Fruit fly (Drosophila melanogaster) whole organism, adult: ENCODE results near the gene CG8066.

Experiments
- CG11617 ChIP-seq: fragments of 200-800 bp; sonication (Bioruptor generic); optimal IDR thresholded peaks from 2 replicates; lab custom pipeline; 2017; ENCODE audit warnings: mild to moderate bottlenecking, missing biosample characterization, missing genetic modification reagents, missing genetic modification characterization
- CG14711 ChIP-seq: fragments of 200-800 bp; sonication (Bioruptor generic); optimal IDR thresholded peaks from 2 replicates; lab custom pipeline; 2018; ENCODE audit warnings: missing biosample characterization, mild to moderate bottlenecking, missing genetic modification characterization, moderate library complexity
- CG1620 ChIP-seq: fragments of 200-800 bp; sonication (Bioruptor generic); optimal IDR thresholded peaks from 2 replicates; lab custom pipeline; 2016; ENCODE audit warnings: missing biosample characterization, missing genetic modification characterization
- CG33017 ChIP-seq: fragments of 200-800 bp; sonication (Bioruptor generic); optimal IDR thresholded peaks from 2 replicates; lab custom pipeline; 2018; ENCODE audit warnings: missing biosample characterization, mild to moderate bottlenecking, missing genetic modification characterization, moderate library complexity
- CG7045 ChIP-seq: fragments of 200-800 bp; sonication (Bioruptor generic); optimal IDR thresholded peaks from 2 replicates; lab custom pipeline; 2017; ENCODE audit warnings: missing biosample characterization, mild to moderate bottlenecking, missing genetic modification characterization
- Clk ChIP-seq: fragments of 200-800 bp; sonication (Bioruptor generic); optimal IDR thresholded peaks from 2 replicates; lab custom pipeline; 2017; ENCODE audit warnings: missing biosample characterization, missing genetic modification characterization
- Hr96 ChIP-seq: fragments of 200-800 bp; sonication (Bioruptor generic); optimal IDR thresholded peaks from 2 replicates; lab custom pipeline; 2016; ENCODE audit warnings: missing biosample characterization, missing genetic modification characterization
- bab1 ChIP-seq: fragments of 200-800 bp; sonication (Bioruptor generic); optimal IDR thresholded peaks from 3 replicates; lab custom pipeline; 2019; ENCODE audit warnings: missing biosample characterization, mild to moderate bottlenecking, missing genetic modification characterization, moderate library complexity
- cic ChIP-seq: fragments of 200-800 bp; sonication (Bioruptor generic); optimal IDR thresholded peaks from 2 replicates; lab custom pipeline; 2017; ENCODE audit warnings: missing biosample characterization, mild to moderate bottlenecking, missing genetic modification characterization, moderate library complexity
- kay ChIP-seq: fragments of 200-800 bp; sonication (Bioruptor generic); peaks from one replicate; lab custom pipeline; 2016; ENCODE audit warnings: missing biosample characterization, missing genetic modification characterization, borderline replicate concordance
- pad ChIP-seq: fragments of 200-800 bp; sonication (Bioruptor generic); optimal IDR thresholded peaks from 3 replicates; lab custom pipeline; 2017; ENCODE audit warnings: missing biosample characterization, missing genetic modification characterization, mild to moderate bottlenecking, moderate library complexity, missing genetic modification reagents
- toe ChIP-seq: fragments of 200-800 bp; sonication (Bioruptor generic); optimal IDR thresholded peaks from 2 replicates; lab custom pipeline; 2016; ENCODE audit warnings: missing biosample characterization, missing genetic modification characterization

DNA sequence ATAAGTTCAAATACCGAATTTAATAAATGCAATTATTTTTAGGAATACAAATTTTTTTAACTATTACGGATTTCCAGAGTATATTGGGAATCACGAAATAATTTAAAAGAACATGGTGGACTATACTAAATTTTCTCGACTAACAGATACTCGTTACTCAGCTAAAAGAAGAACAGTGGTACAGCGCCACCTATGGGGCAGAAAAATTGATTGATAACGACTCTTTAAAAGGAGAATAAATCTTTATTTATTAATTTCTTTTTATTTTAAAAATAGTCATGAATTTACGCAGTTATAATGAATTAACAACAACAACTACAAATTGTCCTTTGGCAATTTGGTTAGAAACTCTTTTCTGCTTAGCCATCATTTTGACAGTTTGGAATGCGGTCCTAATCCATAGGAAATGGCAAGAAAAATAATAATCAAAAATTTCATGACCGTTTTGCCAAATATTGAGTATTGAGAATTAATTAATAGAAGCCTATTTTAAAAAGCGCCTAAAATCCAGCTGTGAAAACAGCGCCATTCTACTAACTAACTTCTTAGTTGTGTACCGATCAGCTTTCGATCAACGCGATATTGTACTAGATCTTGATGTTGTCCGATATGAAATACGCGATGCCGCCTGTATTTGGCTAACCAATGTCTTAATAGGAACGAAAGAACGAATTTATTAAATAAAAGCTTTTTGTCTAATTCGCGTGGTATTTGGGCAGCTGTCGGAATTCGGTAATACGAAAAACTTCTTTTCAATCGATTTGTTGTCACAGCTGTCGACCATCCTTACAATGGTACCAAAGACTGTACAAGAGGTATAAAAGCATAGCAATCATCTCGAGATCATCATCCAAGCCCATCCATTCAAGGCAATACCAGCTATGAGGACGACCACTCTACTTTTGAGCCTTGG, 3.3 kb downstream of the CG8066 start, which contains the start of gene CG14852:
- TF ChIP-seq bab1 (GFP tag; lab: Kevin White, UChicago) (no peak), pad (GFP tag; lab: Kevin White, UChicago) (no peak), kay (GFP tag; lab: Kevin White, UChicago) (no peak), CG7045 (GFP tag; lab: Kevin White, UChicago) (no peak), cic (GFP tag; lab: Kevin White, UChicago) (no peak), CG11617 (GFP tag; lab: Kevin White, UChicago) (no peak), Clk (GFP tag; lab: Kevin White, UChicago) (no peak), Hr96 (GFP tag; lab: Kevin White, UChicago) (no peak), CG14711 (tag; lab: Kevin White, UChicago) (no peak), CG33017 (tag; lab: Kevin White, UChicago) (no peak), toe (GFP tag; lab: Kevin White, UChicago) (no peak), CG1620 (GFP tag; lab: Kevin White, UChicago) (no peak)
